Fruit fly (Drosophila melanogaster) whole organism, pupa: ENCODE measurements around the gene Atf3.
A peak's percentile ranks its signal among the peaks of the same experiment; 100 is the strongest.

Experiments
- CG10348 ChIP-seq: fragments of 200-800 bp; sonication (Bioruptor generic); IDR thresholded peaks from 2 replicates; pipeline ENCODE4 v1.3.6; 2022; ENCODE audit warnings: missing biosample characterization, missing genetic modification characterization
- CG12605 ChIP-seq: fragments of 200-800 bp; sonication (Bioruptor generic); IDR thresholded peaks from 2 replicates; pipeline ENCODE4 v1.3.6; 2022; ENCODE audit warnings: missing biosample characterization, missing genetic modification characterization
- CG13204 ChIP-seq: fragments of 200-800 bp; sonication (Bioruptor generic); optimal IDR thresholded peaks from 2 replicates; lab custom pipeline; 2018; ENCODE audit warnings: missing biosample characterization, mild to moderate bottlenecking, missing genetic modification characterization, moderate library complexity
- CG14655 ChIP-seq: fragments of 200-800 bp; sonication (Bioruptor generic); optimal IDR thresholded peaks from 3 replicates; lab custom pipeline; 2017; ENCODE audit warnings: mild to moderate bottlenecking, missing biosample characterization, missing genetic modification reagents, missing genetic modification characterization
- CG15710 ChIP-seq: fragments of 200-800 bp; sonication (Bioruptor generic); optimal IDR thresholded peaks from 2 replicates; lab custom pipeline; 2018; ENCODE audit warnings: missing biosample characterization, mild to moderate bottlenecking, missing genetic modification characterization, moderate library complexity
- CG17806 ChIP-seq: fragments of 200-800 bp; sonication (Bioruptor generic); optimal IDR thresholded peaks from 2 replicates; lab custom pipeline; 2018; ENCODE audit warnings: missing biosample characterization, mild to moderate bottlenecking, missing genetic modification characterization, moderate library complexity
- CG32121 ChIP-seq: fragments of 200-800 bp; sonication (Bioruptor generic); IDR thresholded peaks from 2 replicates; pipeline ENCODE4 v1.3.6; 2022; ENCODE audit warnings: missing biosample characterization, missing genetic modification characterization
- CG34367 ChIP-seq: fragments of 200-800 bp; sonication (Bioruptor generic); optimal IDR thresholded peaks from 2 replicates; lab custom pipeline; 2018; ENCODE audit warnings: missing biosample characterization, mild to moderate bottlenecking, missing genetic modification characterization
- CG4496 ChIP-seq: fragments of 200-800 bp; sonication (Bioruptor generic); IDR thresholded peaks from 3 replicates; pipeline ENCODE4 v1.3.6; 2022; ENCODE audit warnings: missing biosample characterization, missing genetic modification characterization
- CG8159 ChIP-seq: fragments of 200-800 bp; sonication (Bioruptor generic); optimal IDR thresholded peaks from 3 replicates; lab custom pipeline; 2018; ENCODE audit warnings: missing biosample characterization, mild to moderate bottlenecking, missing genetic modification characterization, moderate library complexity
- CG8301 ChIP-seq: fragments of 200-800 bp; sonication (Bioruptor generic); optimal IDR thresholded peaks from 2 replicates; lab custom pipeline; 2018; ENCODE audit warnings: missing biosample characterization, mild to moderate bottlenecking, missing genetic modification characterization
- CG9948 ChIP-seq: fragments of 200-800 bp; sonication (Bioruptor generic); optimal IDR thresholded peaks from 2 replicates; lab custom pipeline; 2018; ENCODE audit warnings: missing biosample characterization, mild to moderate bottlenecking, missing genetic modification characterization, moderate library complexity
- D1 ChIP-seq: fragments of 200-800 bp; sonication (Bioruptor generic); optimal IDR thresholded peaks from 2 replicates; lab custom pipeline; 2018; ENCODE audit warnings: missing biosample characterization, mild to moderate bottlenecking, missing genetic modification characterization, moderate library complexity
- EcR ChIP-seq: fragments of 200-800 bp; sonication (Bioruptor generic); optimal IDR thresholded peaks from 3 replicates; lab custom pipeline; 2019; ENCODE audit warnings: missing biosample characterization, missing genetic modification characterization, mild to moderate bottlenecking, moderate library complexity, missing genetic modification reagents
- Ets98B ChIP-seq: fragments of 200-800 bp; sonication (Bioruptor generic); IDR thresholded peaks from 2 replicates; pipeline ENCODE4 v1.3.6; 2022; ENCODE audit warnings: missing biosample characterization, missing genetic modification characterization
- Pif1A ChIP-seq: fragments of 200-800 bp; sonication (Bioruptor generic); optimal IDR thresholded peaks from 3 replicates; lab custom pipeline; 2016; ENCODE audit warnings: missing biosample characterization, missing genetic modification characterization
- Pif1B ChIP-seq: fragments of 200-800 bp; sonication (Bioruptor generic); optimal IDR thresholded peaks from 3 replicates; lab custom pipeline; 2016; ENCODE audit warnings: missing biosample characterization, missing genetic modification characterization
- Snoo ChIP-seq: fragments of 200-800 bp; sonication (Bioruptor generic); optimal IDR thresholded peaks from 3 replicates; lab custom pipeline; 2017; ENCODE audit warnings: missing biosample characterization, mild to moderate bottlenecking, missing genetic modification characterization, inconsistent platforms
- fd96Ca ChIP-seq: fragments of 200-800 bp; sonication (Bioruptor generic); IDR thresholded peaks from 3 replicates; pipeline ENCODE4 v1.3.6; 2022; ENCODE audit warnings: missing biosample characterization, missing genetic modification characterization
- gl ChIP-seq: fragments of 200-800 bp; sonication (Bioruptor generic); optimal IDR thresholded peaks from 2 replicates; lab custom pipeline; 2018; ENCODE audit warnings: missing biosample characterization, mild to moderate bottlenecking, missing genetic modification characterization
- rn ChIP-seq: fragments of 200-800 bp; sonication (Bioruptor generic); IDR thresholded peaks from 2 replicates; pipeline ENCODE4 v1.3.6; 2022; ENCODE audit warnings: missing biosample characterization, missing genetic modification characterization

Gene Atf3

dm6 chrX:1312510-1312909 is 37.4 kb upstream of the Atf3 start:
- TF ChIP-seq CG15710 (tag; lab: Kevin White, UChicago) (no peak), gl (tag; lab: Kevin White, UChicago) (no peak), Pif1A (GFP tag; lab: Kevin White, UChicago) (no peak)

- TF ChIP-seq CG9948 (tag; lab: Kevin White, UChicago) (no peak), fd96Ca (GFP tag; lab: Robert Waterston, UW) (no peak), CG10348 (no peak), Pif1A (GFP tag; lab: Kevin White, UChicago) (no peak), CG13204 (GFP tag; lab: Kevin White, UChicago) (no peak), EcR (GFP tag; lab: Kevin White, UChicago) (no peak), CG8159 (no peak), Snoo (tag; lab: Kevin White, UChicago) (no peak), CG12605 (GFP tag; lab: Robert Waterston, UW) (no peak), rn (GFP tag; lab: Robert Waterston, UW) (no peak), D1 (no peak), gl (tag; lab: Kevin White, UChicago) (no peak), CG34367 (tag; lab: Kevin White, UChicago) (no peak)
These were observed 36.1 kb upstream of the Atf3 start for dm6 chrX:1311218-1311617.

- TF ChIP-seq CG32121 (GFP tag; lab: Robert Waterston, UW) = peak; percentile 28; the same call in 1 of the 2 replicates
- TF ChIP-seq CG17806 (tag; lab: Kevin White, UChicago) = no peak
- TF ChIP-seq CG10348 = no peak
- no peak for TF ChIP-seq Snoo (tag; lab: Kevin White, UChicago)
- TF ChIP-seq CG8301 (tag; lab: Kevin White, UChicago) = no peak
- TF ChIP-seq CG8159 = no peak
- TF ChIP-seq CG13204 (GFP tag; lab: Kevin White, UChicago) = peak; percentile 94
- TF ChIP-seq CG14655 = no peak
- peak; percentile 32; the same call in 1 of the 3 replicates for TF ChIP-seq CG4496 (GFP tag; lab: Robert Waterston, UW)
- peak; percentile 6; the same call in 1 of the 2 replicates for TF ChIP-seq Ets98B (GFP tag; lab: Robert Waterston, UW)
- no peak for TF ChIP-seq CG34367 (tag; lab: Kevin White, UChicago)
- no peak for TF ChIP-seq Pif1A (GFP tag; lab: Kevin White, UChicago)
- no peak for TF ChIP-seq fd96Ca (GFP tag; lab: Robert Waterston, UW)
- TF ChIP-seq gl (tag; lab: Kevin White, UChicago) = no peak
These were observed 33.4 kb upstream of the Atf3 start for dm6 chrX:1308444-1308843.

- TF ChIP-seq Pif1A (GFP tag; lab: Kevin White, UChicago) = no peak
- peak; percentile 31 for TF ChIP-seq Snoo (tag; lab: Kevin White, UChicago)
These were observed 28.9 kb upstream of the Atf3 start for dm6 chrX:1303961-1304360.

dm6 chrX:1299928-1300327 is 24.8 kb upstream of the Atf3 start:
- TF ChIP-seq fd96Ca (GFP tag; lab: Robert Waterston, UW) = no peak
- no peak for TF ChIP-seq Ets98B (GFP tag; lab: Robert Waterston, UW)
- no peak for TF ChIP-seq gl (tag; lab: Kevin White, UChicago)
- TF ChIP-seq CG32121 (GFP tag; lab: Robert Waterston, UW) = no peak
- no peak for TF ChIP-seq EcR (GFP tag; lab: Kevin White, UChicago)
- TF ChIP-seq CG8159 = no peak
- no peak for TF ChIP-seq CG10348
- no peak for TF ChIP-seq CG15710 (tag; lab: Kevin White, UChicago)
- TF ChIP-seq Pif1B (GFP tag; lab: Kevin White, UChicago) = no peak

- no peak for TF ChIP-seq CG8159
- no peak for TF ChIP-seq D1
- TF ChIP-seq Pif1B (GFP tag; lab: Kevin White, UChicago) = no peak
- TF ChIP-seq CG17806 (tag; lab: Kevin White, UChicago) = no peak
- TF ChIP-seq CG15710 (tag; lab: Kevin White, UChicago) = no peak
- no peak for TF ChIP-seq CG12605 (GFP tag; lab: Robert Waterston, UW)
- TF ChIP-seq CG32121 (GFP tag; lab: Robert Waterston, UW) = no peak
- TF ChIP-seq Ets98B (GFP tag; lab: Robert Waterston, UW) = no peak
- TF ChIP-seq CG14655 = no peak
- TF ChIP-seq CG34367 (tag; lab: Kevin White, UChicago) = no peak
- no peak for TF ChIP-seq CG10348
- no peak for TF ChIP-seq fd96Ca (GFP tag; lab: Robert Waterston, UW)
- TF ChIP-seq CG8301 (tag; lab: Kevin White, UChicago) = no peak
These were observed 23.2 kb upstream of the Atf3 start, which contains the start of gene CG32811 for dm6 chrX:1298287-1298686. TSS of gene CG32811 (minus strand) at chrX:1298387.

dm6 chrX:1288924-1289608 is 14.0 kb upstream of the Atf3 start:
- TF ChIP-seq CG13204 (GFP tag; lab: Kevin White, UChicago) (no peak), Pif1A (GFP tag; lab: Kevin White, UChicago) (no peak), CG17806 (tag; lab: Kevin White, UChicago) (no peak), rn (GFP tag; lab: Robert Waterston, UW) (no peak), Pif1B (GFP tag; lab: Kevin White, UChicago) (no peak), CG32121 (GFP tag; lab: Robert Waterston, UW) (no peak)
